Fruit fly (Drosophila melanogaster) whole organism, embryonic: ENCODE measurements around the gene CG34266.

ENCODE experiments used
- Abd-B ChIP-seq: fragments of 200-800 bp; sonication (Bioruptor generic); optimal IDR thresholded peaks from 2 replicates; lab custom pipeline; 2018; ENCODE audit warnings: missing biosample characterization, mild to moderate bottlenecking, missing genetic modification characterization, moderate library complexity
- CG10979 ChIP-seq: fragments of 200-800 bp; sonication (Bioruptor generic); optimal IDR thresholded peaks from 2 replicates; lab custom pipeline; 2018; ENCODE audit warnings: missing biosample characterization, mild to moderate bottlenecking, missing genetic modification characterization, moderate library complexity
- CG11504 ChIP-seq: fragments of 200-800 bp; sonication (Bioruptor generic); optimal IDR thresholded peaks from 3 replicates; lab custom pipeline; 2019; ENCODE audit warnings: missing biosample characterization, mild to moderate bottlenecking, missing genetic modification characterization, moderate library complexity
- CG12391 ChIP-seq: fragments of 200-800 bp; sonication (Bioruptor generic); optimal IDR thresholded peaks from 3 replicates; lab custom pipeline; 2018; ENCODE audit warnings: missing biosample characterization, mild to moderate bottlenecking, missing genetic modification characterization, moderate library complexity
- CG12659 ChIP-seq: fragments of 200-800 bp; sonication (Bioruptor generic); optimal IDR thresholded peaks from 3 replicates; lab custom pipeline; 2017; ENCODE audit warnings: mild to moderate bottlenecking, missing biosample characterization, missing genetic modification reagents, missing genetic modification characterization
- CG13424 ChIP-seq: fragments of 200-800 bp; sonication (Bioruptor generic); optimal IDR thresholded peaks from 2 replicates; lab custom pipeline; 2019; ENCODE audit warnings: missing biosample characterization, mild to moderate bottlenecking, missing genetic modification characterization, moderate library complexity
- CG14710 ChIP-seq: fragments of 200-800 bp; sonication (Bioruptor generic); optimal IDR thresholded peaks from 3 replicates; lab custom pipeline; 2019; ENCODE audit warnings: missing biosample characterization, mild to moderate bottlenecking, missing genetic modification characterization, moderate library complexity
- CG14965 ChIP-seq: fragments of 200-800 bp; sonication (Bioruptor generic); optimal IDR thresholded peaks from 2 replicates; lab custom pipeline; 2016; ENCODE audit warnings: missing biosample characterization, missing genetic modification characterization, borderline replicate concordance
- CG15601 ChIP-seq: fragments of 200-800 bp; sonication (Bioruptor generic); optimal IDR thresholded peaks from 3 replicates; lab custom pipeline; 2019; ENCODE audit warnings: missing biosample characterization, mild to moderate bottlenecking, missing genetic modification characterization, moderate library complexity
- CG18599 ChIP-seq: fragments of 200-800 bp; sonication (Bioruptor generic); optimal IDR thresholded peaks from 3 replicates; lab custom pipeline; 2017; ENCODE audit warnings: missing biosample characterization, missing genetic modification characterization, mild to moderate bottlenecking, moderate library complexity, missing genetic modification reagents
- CG2875 ChIP-seq: fragments of 200-800 bp; sonication (Bioruptor generic); optimal IDR thresholded peaks from 2 replicates; lab custom pipeline; 2017; ENCODE audit warnings: missing biosample characterization, mild to moderate bottlenecking, missing genetic modification characterization, missing genetic modification reagents
- CG30403 ChIP-seq: fragments of 200-800 bp; sonication (Bioruptor generic); optimal IDR thresholded peaks from 3 replicates; lab custom pipeline; 2016; ENCODE audit warnings: missing biosample characterization, missing genetic modification characterization
- CG32767 ChIP-seq: fragments of 200-800 bp; sonication (Bioruptor generic); IDR thresholded peaks from 2 replicates; pipeline ENCODE4 v1.3.6; 2022; ENCODE audit warnings: missing biosample characterization, missing genetic modification characterization
- CG3726 ChIP-seq: fragments of 200-800 bp; sonication (Bioruptor generic); IDR thresholded peaks from 3 replicates; pipeline ENCODE4, ENCODE4 v1.3.6; 2022; ENCODE audit warnings: missing biosample characterization, missing genetic modification characterization
- CG6654 ChIP-seq: fragments of 200-800 bp; sonication (Bioruptor generic); optimal IDR thresholded peaks from 2 replicates; lab custom pipeline; 2017; ENCODE audit warnings: missing biosample characterization, mild to moderate bottlenecking, missing genetic modification characterization
- CG7745 ChIP-seq: fragments of 200-800 bp; sonication (Bioruptor generic); optimal IDR thresholded peaks from 2 replicates; lab custom pipeline; 2018; ENCODE audit warnings: missing biosample characterization, mild to moderate bottlenecking, missing genetic modification characterization, moderate library complexity
- CG7839 ChIP-seq: fragments of 200-800 bp; sonication (Bioruptor generic); optimal IDR thresholded peaks from 3 replicates; lab custom pipeline; 2018; ENCODE audit warnings: missing biosample characterization, mild to moderate bottlenecking, missing genetic modification characterization, moderate library complexity
- CG8281 ChIP-seq: fragments of 200-800 bp; sonication (Bioruptor generic); optimal IDR thresholded peaks from 2 replicates; lab custom pipeline; 2018; ENCODE audit warnings: missing biosample characterization, mild to moderate bottlenecking, missing genetic modification characterization, moderate library complexity
- CG9437 ChIP-seq: fragments of 200-800 bp; sonication (Bioruptor generic); optimal IDR thresholded peaks from 2 replicates; lab custom pipeline; 2018; ENCODE audit warnings: missing biosample characterization, mild to moderate bottlenecking, missing genetic modification characterization
- CoRest ChIP-seq: fragments of 200-800 bp; sonication (Bioruptor generic); optimal IDR thresholded peaks from 3 replicates; lab custom pipeline; 2018; ENCODE audit warnings: missing biosample characterization, mild to moderate bottlenecking, missing genetic modification characterization, moderate library complexity
- D19A ChIP-seq: fragments of 200-800 bp; optimal IDR thresholded peaks from 3 replicates; lab custom pipeline; 2019; ENCODE audit warnings: missing biosample characterization, mild to moderate bottlenecking, missing genetic modification characterization, moderate library complexity
- Dfd ChIP-seq, 2 experiments: fragments of >200 bp; optimal IDR thresholded peaks; 2 replicates each; lab custom pipeline; 2017; ENCODE audit warnings: missing biosample characterization in 2 of 2, missing genetic modification characterization in 2 of 2
- Dll ChIP-seq: fragments of 200-800 bp; sonication (Bioruptor generic); IDR thresholded peaks from 4 replicates; pipeline ENCODE4 v1.3.6; 2022; ENCODE audit warnings: missing biosample characterization, missing genetic modification characterization; ENCODE audit not compliant: partially characterized antibody
- Drgx ChIP-seq: fragments of 200-800 bp; sonication (Bioruptor generic); IDR thresholded peaks from 2 replicates; pipeline ENCODE4 v1.3.6; 2022; ENCODE audit warnings: missing biosample characterization, missing genetic modification characterization
- E2f1 ChIP-seq: fragments of 200-800 bp; sonication (Bioruptor generic); IDR thresholded peaks from 2 replicates; pipeline ENCODE4 v1.3.6; 2022; ENCODE audit warnings: missing biosample characterization, missing genetic modification characterization
- H15 ChIP-seq: fragments of 200-800 bp; sonication (Bioruptor generic); IDR thresholded peaks from 3 replicates; pipeline ENCODE4 v1.3.6; 2022; ENCODE audit warnings: missing biosample characterization, missing genetic modification characterization
- HLH4C ChIP-seq: fragments of 200-800 bp; sonication (Bioruptor generic); IDR thresholded peaks from 3 replicates; pipeline ENCODE4 v1.3.6; 2022; ENCODE audit warnings: missing biosample characterization, missing genetic modification characterization; ENCODE audit not compliant: partially characterized antibody
- Oli ChIP-seq: fragments of 200-800 bp; sonication (Bioruptor generic); optimal IDR thresholded peaks from 2 replicates; lab custom pipeline; 2018; ENCODE audit warnings: missing biosample characterization, mild to moderate bottlenecking, missing genetic modification characterization, moderate library complexity
- Ravus ChIP-seq: fragments of 200-800 bp; sonication (Bioruptor generic); IDR thresholded peaks from 2 replicates; pipeline ENCODE4 v1.3.6; 2022; ENCODE audit warnings: missing biosample characterization, missing genetic modification characterization
- Sin3A ChIP-seq: fragments of >200 bp; optimal IDR thresholded peaks from 2 replicates; lab custom pipeline; 2018
- Sox102F ChIP-seq: fragments of 200-800 bp; sonication (Bioruptor generic); optimal IDR thresholded peaks from 2 replicates; lab custom pipeline; 2018; ENCODE audit warnings: missing biosample characterization, mild to moderate bottlenecking, missing genetic modification characterization, moderate library complexity
- Spps ChIP-seq: fragments of 200-800 bp; sonication (Bioruptor generic); optimal IDR thresholded peaks from 2 replicates; lab custom pipeline; 2018; ENCODE audit warnings: missing biosample characterization, mild to moderate bottlenecking, missing genetic modification characterization
- Ssrp ChIP-seq: fragments of 200-800 bp; sonication (Bioruptor generic); optimal IDR thresholded peaks from 2 replicates; lab custom pipeline; 2018; ENCODE audit warnings: missing biosample characterization, mild to moderate bottlenecking, missing genetic modification characterization, moderate library complexity
- btn ChIP-seq: fragments of 200-800 bp; sonication (Bioruptor generic); optimal IDR thresholded peaks from 2 replicates; lab custom pipeline; 2016; ENCODE audit warnings: missing biosample characterization, missing genetic modification characterization
- chinmo ChIP-seq: fragments of 200-800 bp; sonication (Bioruptor generic); IDR thresholded peaks from 4 replicates; pipeline ENCODE4 v1.3.6; 2022; ENCODE audit warnings: missing biosample characterization, missing genetic modification characterization; ENCODE audit not compliant: partially characterized antibody
- ci ChIP-seq: fragments of 200-800 bp; sonication (Bioruptor generic); IDR thresholded peaks from 3 replicates; pipeline ENCODE4 v1.3.6; 2022; ENCODE audit warnings: missing biosample characterization, missing genetic modification characterization
- dmrt99B ChIP-seq: fragments of 200-800 bp; sonication (Bioruptor generic); optimal IDR thresholded peaks from 2 replicates; lab custom pipeline; 2018; ENCODE audit warnings: missing biosample characterization, mild to moderate bottlenecking, missing genetic modification characterization, moderate library complexity
- gsb-n ChIP-seq: fragments of 200-800 bp; sonication (Bioruptor generic); optimal IDR thresholded peaks from 3 replicates; lab custom pipeline; 2018; ENCODE audit warnings: missing biosample characterization, mild to moderate bottlenecking, missing genetic modification characterization
- hkb ChIP-seq, 2 experiments: fragments of 200-800 bp in 1 of 2; fragments of >200 bp in 1 of 2; sonication (Bioruptor generic) in 1 of 2; IDR thresholded peaks in 1 of 2; optimal IDR thresholded peaks in 1 of 2; 2 replicates each; pipeline versions ENCODE4 v1.3.6 to Lab custom; 2017 to 2022; ENCODE audit warnings: missing biosample characterization in 1 of 2, missing genetic modification characterization in 1 of 2
- lola ChIP-seq, 3 experiments: fragments of >200 bp in 2 of 3; fragments of 200-800 bp in 1 of 3; sonication (Bioruptor generic) in 1 of 3; optimal IDR thresholded peaks; 2 replicates each; lab custom pipeline; 2017 to 2019; ENCODE audit warnings: missing biosample characterization in 3 of 3, missing genetic modification characterization in 3 of 3, mild to moderate bottlenecking in 1 of 3, moderate library complexity in 1 of 3
- nmo ChIP-seq: fragments of 200-800 bp; sonication (Bioruptor generic); optimal IDR thresholded peaks from 2 replicates; lab custom pipeline; 2018; ENCODE audit warnings: missing biosample characterization, mild to moderate bottlenecking, missing genetic modification characterization, moderate library complexity
- org-1 ChIP-seq: fragments of 200-800 bp; sonication (Bioruptor generic); optimal IDR thresholded peaks from 2 replicates; lab custom pipeline; 2017; ENCODE audit warnings: missing biosample characterization, missing genetic modification characterization
- sens ChIP-seq: fragments of 200-800 bp; sonication (Bioruptor generic); peaks from one replicate; lab custom pipeline; 2016; ENCODE audit warnings: missing biosample characterization, missing genetic modification characterization
- sug ChIP-seq: fragments of 200-800 bp; optimal IDR thresholded peaks from 2 replicates; lab custom pipeline; 2019; ENCODE audit warnings: missing biosample characterization, mild to moderate bottlenecking, missing genetic modification characterization, moderate library complexity
- tap ChIP-seq: fragments of 200-800 bp; optimal IDR thresholded peaks from 3 replicates; lab custom pipeline; 2019; ENCODE audit warnings: missing biosample characterization, mild to moderate bottlenecking, missing genetic modification characterization, moderate library complexity
- tna ChIP-seq: fragments of 200-800 bp; sonication (Bioruptor generic); IDR thresholded peaks from 2 replicates; pipeline ENCODE4 v1.3.6; 2022; ENCODE audit warnings: missing biosample characterization, missing genetic modification characterization; ENCODE audit not compliant: partially characterized antibody
- trem ChIP-seq: fragments of 200-800 bp; optimal IDR thresholded peaks from 3 replicates; lab custom pipeline; 2019; ENCODE audit warnings: missing biosample characterization, mild to moderate bottlenecking, missing genetic modification characterization, moderate library complexity
- vfl ChIP-seq: fragments of 200-800 bp; sonication (Bioruptor generic); optimal IDR thresholded peaks from 2 replicates; lab custom pipeline; 2016; ENCODE audit warnings: missing biosample characterization, missing genetic modification characterization

CG34266 gene

DNA sequence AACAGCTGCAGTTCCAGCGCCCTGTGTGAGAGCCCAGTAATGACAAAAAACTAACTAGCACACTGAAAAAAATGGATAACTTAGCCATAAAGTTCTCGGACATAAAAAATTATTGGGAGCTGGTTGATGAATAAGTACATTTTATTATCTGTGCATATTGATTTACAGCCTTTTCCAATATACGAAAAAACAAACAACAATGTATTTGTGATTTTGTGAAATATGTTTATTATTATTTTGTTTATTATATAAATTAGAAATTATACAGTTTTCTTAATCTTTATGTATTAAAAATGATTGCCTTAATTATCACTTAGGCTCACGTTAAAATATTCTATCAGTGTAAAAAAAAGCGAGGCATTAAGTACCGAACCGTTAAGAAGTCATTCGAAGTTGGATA is 14.1 kb downstream of the CG34266 start (continued):
- peak; percentile 45 for TF ChIP-seq CG15601 (tag; lab: Kevin White, UChicago)
- no peak for TF ChIP-seq sug
- no peak for TF ChIP-seq Sin3A (lab: Kevin White, UChicago)
- peak; percentile 50 for TF ChIP-seq Oli (tag; lab: Kevin White, UChicago)
- TF ChIP-seq H15: 0 out of 3 replicates have a peak, but pooled peaks have one; percentile 33
- TF ChIP-seq lola (GFP tag; optimal IDR thresholded peaks at IDR 0.05; lab: Kevin White, UChicago): peak in 1 of 3 experiments; percentile 39
- peak; percentile 44 for TF ChIP-seq dmrt99B
- TF ChIP-seq CG13424 (tag; lab: Kevin White, UChicago): peak; percentile 39
- TF ChIP-seq tna (GFP tag; lab: Robert Waterston, UW): no peak
- TF ChIP-seq CG7745: no peak
- TF ChIP-seq CoRest (tag; lab: Kevin White, UChicago): peak; percentile 27
- TF ChIP-seq Dll (GFP tag; lab: Robert Waterston, UW): no peak
- TF ChIP-seq CG2875: no peak
- peak; percentile 1 for TF ChIP-seq CG6654
- TF ChIP-seq CG7839: peak; percentile 24
- TF ChIP-seq CG14965: no peak
- TF ChIP-seq ci (GFP tag; lab: Robert Waterston, UW): 0 out of 3 replicates have a peak, but pooled peaks have one; percentile 45
- TF ChIP-seq CG3726 (GFP tag; lab: Robert Waterston, UW): no peak
- peak; percentile 50 for TF ChIP-seq sens (GFP tag; lab: Kevin White, UChicago)
- TF ChIP-seq Sox102F (GFP tag; lab: Kevin White, UChicago): peak; percentile 39
- TF ChIP-seq org-1 (GFP tag; lab: Kevin White, UChicago): peak; percentile 15
- peak; percentile 27 for TF ChIP-seq D19A
- TF ChIP-seq Dfd (GFP tag; optimal IDR thresholded peaks at IDR 0.05; lab: Kevin White, UChicago): no peak
- TF ChIP-seq HLH4C (GFP tag; lab: Robert Waterston, UW): no peak
- TF ChIP-seq btn (GFP tag; lab: Kevin White, UChicago): no peak
- TF ChIP-seq Spps (tag; lab: Kevin White, UChicago): peak; percentile 15
- peak; percentile 27 for TF ChIP-seq CG30403 (GFP tag; lab: Kevin White, UChicago)
- TF ChIP-seq CG18599 (GFP tag; lab: Kevin White, UChicago): peak; percentile 8
- TF ChIP-seq Abd-B: peak; percentile 43
- TF ChIP-seq CG8281 (tag; lab: Kevin White, UChicago): no peak
- TF ChIP-seq CG32767 (GFP tag; lab: Robert Waterston, UW): no peak
- TF ChIP-seq CG9437 (GFP tag; lab: Kevin White, UChicago): peak; percentile 1
- TF ChIP-seq nmo (GFP tag; lab: Kevin White, UChicago): peak; percentile 56
- peak; percentile 38 for TF ChIP-seq Drgx (GFP tag; lab: Robert Waterston, UW)
- no peak for TF ChIP-seq hkb (optimal IDR thresholded peaks at IDR 0.05; lab: Kevin White, UChicago)
- TF ChIP-seq hkb (GFP tag; IDR thresholded peaks at IDR 0.05; lab: Robert Waterston, UW): no peak
- TF ChIP-seq tap: peak; percentile 9
- peak; percentile 32 for TF ChIP-seq CG12391 (tag; lab: Kevin White, UChicago)
- TF ChIP-seq gsb-n (tag; lab: Kevin White, UChicago): peak; percentile 12
- TF ChIP-seq trem (tag; lab: Kevin White, UChicago): peak; percentile 45
- no peak for TF ChIP-seq Ravus (GFP tag; lab: Robert Waterston, UW)
- peak; percentile 41 for TF ChIP-seq Ssrp (tag; lab: Kevin White, UChicago)
- no peak for TF ChIP-seq chinmo
- TF ChIP-seq CG11504 (tag; lab: Kevin White, UChicago): peak; percentile 64
- peak; percentile 77 for TF ChIP-seq CG10979 (tag; lab: Kevin White, UChicago)
- TF ChIP-seq CG14710 (tag; lab: Kevin White, UChicago): peak; percentile 52
- TF ChIP-seq vfl (GFP tag; lab: Kevin White, UChicago): no peak
- peak; percentile 6 for TF ChIP-seq CG12659 (GFP tag; lab: Kevin White, UChicago)
- peak; percentile 27; the same call in 1 of the 2 replicates for TF ChIP-seq E2f1 (GFP tag; lab: Robert Waterston, UW)
